Fruit fly (Drosophila melanogaster) whole organism, pupa: ENCODE results near the gene CG31468.

ENCODE experiments used
- CG10348 ChIP-seq: fragments of 200-800 bp; sonication (Bioruptor generic); IDR thresholded peaks from 2 replicates; pipeline ENCODE4 v1.3.6; 2022; ENCODE audit warnings: missing biosample characterization, missing genetic modification characterization
- CG12605 ChIP-seq: fragments of 200-800 bp; sonication (Bioruptor generic); IDR thresholded peaks from 2 replicates; pipeline ENCODE4 v1.3.6; 2022; ENCODE audit warnings: missing biosample characterization, missing genetic modification characterization
- CG13204 ChIP-seq: fragments of 200-800 bp; sonication (Bioruptor generic); optimal IDR thresholded peaks from 2 replicates; lab custom pipeline; 2018; ENCODE audit warnings: missing biosample characterization, mild to moderate bottlenecking, missing genetic modification characterization, moderate library complexity
- CG14655 ChIP-seq: fragments of 200-800 bp; sonication (Bioruptor generic); optimal IDR thresholded peaks from 3 replicates; lab custom pipeline; 2017; ENCODE audit warnings: mild to moderate bottlenecking, missing biosample characterization, missing genetic modification reagents, missing genetic modification characterization
- CG15710 ChIP-seq: fragments of 200-800 bp; sonication (Bioruptor generic); optimal IDR thresholded peaks from 2 replicates; lab custom pipeline; 2018; ENCODE audit warnings: missing biosample characterization, mild to moderate bottlenecking, missing genetic modification characterization, moderate library complexity
- CG17806 ChIP-seq: fragments of 200-800 bp; sonication (Bioruptor generic); optimal IDR thresholded peaks from 2 replicates; lab custom pipeline; 2018; ENCODE audit warnings: missing biosample characterization, mild to moderate bottlenecking, missing genetic modification characterization, moderate library complexity
- CG32121 ChIP-seq: fragments of 200-800 bp; sonication (Bioruptor generic); IDR thresholded peaks from 2 replicates; pipeline ENCODE4 v1.3.6; 2022; ENCODE audit warnings: missing biosample characterization, missing genetic modification characterization
- CG34367 ChIP-seq: fragments of 200-800 bp; sonication (Bioruptor generic); optimal IDR thresholded peaks from 2 replicates; lab custom pipeline; 2018; ENCODE audit warnings: missing biosample characterization, mild to moderate bottlenecking, missing genetic modification characterization
- CG4496 ChIP-seq: fragments of 200-800 bp; sonication (Bioruptor generic); IDR thresholded peaks from 3 replicates; pipeline ENCODE4 v1.3.6; 2022; ENCODE audit warnings: missing biosample characterization, missing genetic modification characterization
- CG8159 ChIP-seq: fragments of 200-800 bp; sonication (Bioruptor generic); optimal IDR thresholded peaks from 3 replicates; lab custom pipeline; 2018; ENCODE audit warnings: missing biosample characterization, mild to moderate bottlenecking, missing genetic modification characterization, moderate library complexity
- CG8301 ChIP-seq: fragments of 200-800 bp; sonication (Bioruptor generic); optimal IDR thresholded peaks from 2 replicates; lab custom pipeline; 2018; ENCODE audit warnings: missing biosample characterization, mild to moderate bottlenecking, missing genetic modification characterization
- CG9948 ChIP-seq: fragments of 200-800 bp; sonication (Bioruptor generic); optimal IDR thresholded peaks from 2 replicates; lab custom pipeline; 2018; ENCODE audit warnings: missing biosample characterization, mild to moderate bottlenecking, missing genetic modification characterization, moderate library complexity
- D1 ChIP-seq: fragments of 200-800 bp; sonication (Bioruptor generic); optimal IDR thresholded peaks from 2 replicates; lab custom pipeline; 2018; ENCODE audit warnings: missing biosample characterization, mild to moderate bottlenecking, missing genetic modification characterization, moderate library complexity
- EcR ChIP-seq: fragments of 200-800 bp; sonication (Bioruptor generic); optimal IDR thresholded peaks from 3 replicates; lab custom pipeline; 2019; ENCODE audit warnings: missing biosample characterization, missing genetic modification characterization, mild to moderate bottlenecking, moderate library complexity, missing genetic modification reagents
- Ets98B ChIP-seq: fragments of 200-800 bp; sonication (Bioruptor generic); IDR thresholded peaks from 2 replicates; pipeline ENCODE4 v1.3.6; 2022; ENCODE audit warnings: missing biosample characterization, missing genetic modification characterization
- Pif1A ChIP-seq: fragments of 200-800 bp; sonication (Bioruptor generic); optimal IDR thresholded peaks from 3 replicates; lab custom pipeline; 2016; ENCODE audit warnings: missing biosample characterization, missing genetic modification characterization
- Pif1B ChIP-seq: fragments of 200-800 bp; sonication (Bioruptor generic); optimal IDR thresholded peaks from 3 replicates; lab custom pipeline; 2016; ENCODE audit warnings: missing biosample characterization, missing genetic modification characterization
- Snoo ChIP-seq: fragments of 200-800 bp; sonication (Bioruptor generic); optimal IDR thresholded peaks from 3 replicates; lab custom pipeline; 2017; ENCODE audit warnings: missing biosample characterization, mild to moderate bottlenecking, missing genetic modification characterization, inconsistent platforms
- fd96Ca ChIP-seq: fragments of 200-800 bp; sonication (Bioruptor generic); IDR thresholded peaks from 3 replicates; pipeline ENCODE4 v1.3.6; 2022; ENCODE audit warnings: missing biosample characterization, missing genetic modification characterization
- gl ChIP-seq: fragments of 200-800 bp; sonication (Bioruptor generic); optimal IDR thresholded peaks from 2 replicates; lab custom pipeline; 2018; ENCODE audit warnings: missing biosample characterization, mild to moderate bottlenecking, missing genetic modification characterization
- rn ChIP-seq: fragments of 200-800 bp; sonication (Bioruptor generic); IDR thresholded peaks from 2 replicates; pipeline ENCODE4 v1.3.6; 2022; ENCODE audit warnings: missing biosample characterization, missing genetic modification characterization

CG31468 gene

dm6 chr3R:23685955-23686354, 14.2 kb downstream of the CG31468 start, which contains the start of gene SPE:
SPE (plus strand) TSS chr3R:23686255.
- TF ChIP-seq gl (tag; lab: Kevin White, UChicago) (no peak), CG4496 (GFP tag; lab: Robert Waterston, UW) (no peak), CG8159 (tag; lab: Kevin White, UChicago) (no peak), Snoo (tag; lab: Kevin White, UChicago) (no peak), CG34367 (tag; lab: Kevin White, UChicago) (no peak), CG15710 (no peak), CG17806 (no peak), CG13204 (GFP tag; lab: Kevin White, UChicago) (no peak), CG10348 (GFP tag; lab: Robert Waterston, UW) (no peak), Ets98B (GFP tag; lab: Robert Waterston, UW) (no peak)

- TF ChIP-seq CG32121: no peak
- TF ChIP-seq CG12605: no peak
- TF ChIP-seq Pif1A (GFP tag; lab: Kevin White, UChicago): no peak
- TF ChIP-seq gl (tag; lab: Kevin White, UChicago): no peak
- no peak for TF ChIP-seq fd96Ca
- TF ChIP-seq CG9948 (tag; lab: Kevin White, UChicago): no peak
- no peak for TF ChIP-seq CG34367 (tag; lab: Kevin White, UChicago)
- TF ChIP-seq CG10348 (GFP tag; lab: Robert Waterston, UW): no peak
- no peak for TF ChIP-seq CG8301 (tag; lab: Kevin White, UChicago)
- no peak for TF ChIP-seq CG14655 (GFP tag; lab: Kevin White, UChicago)
- TF ChIP-seq CG13204 (GFP tag; lab: Kevin White, UChicago): no peak
- no peak for TF ChIP-seq CG4496 (GFP tag; lab: Robert Waterston, UW)
Observed at dm6 chr3R:23683757-23684156, 16.4 kb downstream of the CG31468 start, which contains the start of gene CG18754. CG18754 (plus strand) TSS chr3R:23684057.

dm6 chr3R:23682203-23682602, 18.0 kb downstream of the CG31468 start, which contains the start of gene CG16710:
CG16710 (plus strand) TSS chr3R:23682503.
- TF ChIP-seq CG8159 (tag; lab: Kevin White, UChicago) (no peak), Snoo (tag; lab: Kevin White, UChicago) (no peak), CG13204 (GFP tag; lab: Kevin White, UChicago) (no peak), CG34367 (tag; lab: Kevin White, UChicago) (no peak)

dm6 chr3R:23679911-23680336, 20.2 kb downstream of the CG31468 start, which contains the start of gene eIF3d1:
eIF3d1 (plus strand) TSS chr3R:23680039.
- TF ChIP-seq CG8301 (tag; lab: Kevin White, UChicago) (no peak), CG4496 (GFP tag; lab: Robert Waterston, UW) (no peak), CG34367 (tag; lab: Kevin White, UChicago) (no peak), fd96Ca (no peak), CG9948 (tag; lab: Kevin White, UChicago) (no peak), CG8159 (tag; lab: Kevin White, UChicago) (no peak)

dm6 chr3R:23678349-23679193, 21.6 kb downstream of the CG31468 start, which contains the start of gene GILT2:
GILT2 (plus strand) TSS chr3R:23678895.
- TF ChIP-seq CG12605 (peak; percentile 58), Ets98B (GFP tag; lab: Robert Waterston, UW) (peak; percentile 77), Snoo (tag; lab: Kevin White, UChicago) (peak; percentile 87), CG8159 (tag; lab: Kevin White, UChicago) (peak; percentile 73), D1 (tag; lab: Kevin White, UChicago) (no peak), gl (tag; lab: Kevin White, UChicago) (no peak), rn (GFP tag; lab: Robert Waterston, UW) (peak; percentile 40; the same call in 1 of the 2 replicates), CG13204 (GFP tag; lab: Kevin White, UChicago) (no peak), CG10348 (GFP tag; lab: Robert Waterston, UW) (0 out of 2 replicates have a peak, but pooled peaks have one; percentile 24), CG9948 (tag; lab: Kevin White, UChicago) (peak; percentile 56), CG14655 (GFP tag; lab: Kevin White, UChicago) (no peak), CG15710 (peak; percentile 69), CG34367 (tag; lab: Kevin White, UChicago) (peak; percentile 36), EcR (GFP tag; lab: Kevin White, UChicago) (no peak), CG4496 (GFP tag; lab: Robert Waterston, UW) (0 out of 3 replicates have a peak, but pooled peaks have one; percentile 54), CG32121 (peak; percentile 65), CG17806 (peak; percentile 64), fd96Ca (peak; percentile 72), CG8301 (tag; lab: Kevin White, UChicago) (no peak), Pif1B (GFP tag; lab: Kevin White, UChicago) (peak; percentile 76)

- TF ChIP-seq Pif1A (GFP tag; lab: Kevin White, UChicago) (no peak), Pif1B (GFP tag; lab: Kevin White, UChicago) (no peak), CG4496 (GFP tag; lab: Robert Waterston, UW) (no peak), CG10348 (GFP tag; lab: Robert Waterston, UW) (no peak), Snoo (tag; lab: Kevin White, UChicago) (no peak), CG12605 (no peak), CG13204 (GFP tag; lab: Kevin White, UChicago) (no peak), Ets98B (GFP tag; lab: Robert Waterston, UW) (no peak), CG17806 (no peak), D1 (tag; lab: Kevin White, UChicago) (no peak), gl (tag; lab: Kevin White, UChicago) (no peak), CG15710 (no peak), CG34367 (tag; lab: Kevin White, UChicago) (no peak), CG14655 (GFP tag; lab: Kevin White, UChicago) (no peak), rn (GFP tag; lab: Robert Waterston, UW) (no peak), CG8301 (tag; lab: Kevin White, UChicago) (no peak), fd96Ca (no peak), CG32121 (no peak), CG8159 (tag; lab: Kevin White, UChicago) (no peak), CG9948 (tag; lab: Kevin White, UChicago) (no peak)
Observed at dm6 chr3R:23677058-23677457, 23.1 kb downstream of the CG31468 start, which contains the start of gene GILT3. GILT3 (plus strand) TSS chr3R:23677358.
